Fruit fly (Drosophila melanogaster) whole organism: ENCODE results near the gene CG42671.

ENCODE experiments used
- CG8478 ChIP-seq: fragments of >200 bp; optimal IDR thresholded peaks from 2 replicates; lab custom pipeline; 2018; ENCODE audit warnings: inconsistent platforms
- Dll ChIP-seq: fragments of >200 bp; optimal IDR thresholded peaks from 2 replicates; lab custom pipeline; 2017
- EcR ChIP-seq, 2 experiments: fragments of >200 bp; optimal IDR thresholded peaks; 2 replicates each; lab custom pipeline; 2017; ENCODE audit warnings: missing biosample characterization in 2 of 2, missing genetic modification characterization in 2 of 2, missing genetic modification reagents in 2 of 2
- pan ChIP-seq: fragments of >200 bp; optimal IDR thresholded peaks from 2 replicates; lab custom pipeline; 2017
- psq ChIP-seq: fragments of >200 bp; optimal IDR thresholded peaks from 2 replicates; lab custom pipeline; 2017
- usp ChIP-seq: fragments of >200 bp; optimal IDR thresholded peaks from 2 replicates; lab custom pipeline; 2017; ENCODE audit warnings: missing biosample characterization, missing genetic modification characterization, mixed read lengths

DNA sequence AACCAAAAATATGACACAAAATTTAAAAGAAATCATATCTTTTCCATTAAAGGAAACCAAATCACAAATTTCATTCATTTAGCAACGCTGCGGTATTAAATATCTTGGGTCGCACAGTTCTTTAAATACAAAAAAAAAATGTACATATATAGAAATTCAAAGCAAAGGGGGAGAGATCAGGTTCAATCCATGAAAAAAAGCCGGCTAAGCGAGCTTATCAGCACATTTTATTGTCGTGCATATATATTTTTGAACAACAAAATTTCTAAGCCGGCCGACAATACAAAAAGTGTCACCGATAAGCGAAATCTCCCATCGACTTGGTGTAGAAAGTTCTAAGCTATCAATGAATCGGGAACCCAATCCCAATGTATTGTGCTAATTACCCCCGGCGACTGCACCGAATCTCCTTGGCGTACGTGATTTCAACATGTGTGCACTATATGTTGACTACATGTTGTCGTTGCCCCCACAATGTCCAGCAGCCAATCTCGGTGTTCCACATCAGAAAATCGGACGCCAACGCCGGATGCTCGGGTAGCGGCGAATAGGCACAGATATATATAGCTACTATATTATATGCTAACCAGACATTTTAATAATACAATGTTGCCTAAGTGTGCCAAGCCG is 10.4 kb upstream of the CG42671 start:
- TF ChIP-seq EcR (GFP tag; optimal IDR thresholded peaks at IDR 0.05; lab: Kevin White, UChicago) (no peak), pan (lab: Kevin White, UChicago) (no peak), psq (lab: Kevin White, UChicago) (no peak), Dll (lab: Kevin White, UChicago) (no peak), CG8478 (no peak), usp (GFP tag; lab: Kevin White, UChicago) (no peak)
